Fruit fly (Drosophila melanogaster) S2 (cell line): Measurements from ENCODE around the gene CG1233.

Source experiments
- CG8478 ChIP-seq: fragments of >200 bp; optimal IDR thresholded peaks from 2 replicates; lab custom pipeline; 2018
- CTCF ChIP-seq, 2 experiments: fragments of >200 bp; optimal IDR thresholded peaks; 2 replicates each; lab custom pipeline; 2018

Gene CG1233

dm6 chr3L:361201-361600, at the start of gene CG1233, which contains the start of gene Cdc5:
Gene CG1233 (plus strand): TSS chr3L:361472.
Gene Cdc5 (minus strand): TSS chr3L:361383.
- no peak for TF ChIP-seq CTCF (optimal IDR thresholded peaks at IDR 0.05; lab: Kevin White, UChicago)
- no peak for TF ChIP-seq CG8478

- no peak for TF ChIP-seq CTCF (optimal IDR thresholded peaks at IDR 0.05; lab: Kevin White, UChicago)
- TF ChIP-seq CG8478: no peak
Measured at dm6 chr3L:311607-312006, 49.7 kb upstream of the CG1233 start.

DNA sequence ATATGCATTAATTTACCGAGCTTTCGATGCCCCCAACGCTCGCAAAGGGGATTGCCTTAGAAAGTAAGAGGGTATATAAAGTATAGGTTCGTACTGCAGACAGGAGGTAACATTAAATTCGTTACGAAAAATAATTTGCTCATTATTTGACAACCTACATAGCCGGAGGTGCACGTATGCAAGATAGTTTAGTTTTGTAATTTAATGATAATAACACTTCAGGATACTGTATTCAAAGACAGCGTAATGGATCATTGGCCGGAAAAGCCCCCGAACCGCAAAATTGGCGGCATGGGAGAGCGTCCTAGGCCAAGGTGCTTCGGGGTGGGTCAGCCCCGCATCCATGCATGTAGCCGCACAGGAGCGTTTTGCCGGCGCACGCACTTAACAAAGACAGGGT, 48.9 kb upstream of the CG1233 start:
- TF ChIP-seq CTCF (optimal IDR thresholded peaks at IDR 0.05; lab: Kevin White, UChicago): no peak
- no peak for TF ChIP-seq CG8478

DNA sequence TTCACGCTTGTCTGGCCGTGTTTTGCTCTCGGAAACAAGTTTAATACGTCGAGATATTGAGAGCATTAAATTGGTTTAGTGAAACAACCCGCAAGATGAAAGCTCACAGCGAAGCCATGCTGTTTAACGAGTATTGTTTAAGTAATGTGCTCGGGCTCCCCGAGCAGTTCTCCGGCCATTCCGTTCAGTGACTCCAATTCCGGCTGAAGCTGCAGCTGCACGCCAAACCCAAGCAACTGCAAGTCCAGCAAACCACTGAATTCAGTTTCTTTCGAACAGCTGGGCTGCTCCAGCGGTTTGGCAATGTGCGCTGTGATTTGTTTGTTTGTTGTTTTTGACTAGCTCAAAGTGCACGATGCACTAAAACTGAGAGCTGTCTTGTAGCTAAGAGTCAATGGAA, 46.1 kb upstream of the CG1233 start:
- no peak for TF ChIP-seq CG8478
- TF ChIP-seq CTCF (optimal IDR thresholded peaks at IDR 0.05; lab: Kevin White, UChicago): no peak

dm6 chr3L:316784-317183, 44.5 kb upstream of the CG1233 start, which contains the start of gene ddbt:
Gene ddbt (plus strand): TSS chr3L:317084.
- TF ChIP-seq CTCF (optimal IDR thresholded peaks at IDR 0.05; lab: Kevin White, UChicago) (no peak), CG8478 (no peak)

DNA sequence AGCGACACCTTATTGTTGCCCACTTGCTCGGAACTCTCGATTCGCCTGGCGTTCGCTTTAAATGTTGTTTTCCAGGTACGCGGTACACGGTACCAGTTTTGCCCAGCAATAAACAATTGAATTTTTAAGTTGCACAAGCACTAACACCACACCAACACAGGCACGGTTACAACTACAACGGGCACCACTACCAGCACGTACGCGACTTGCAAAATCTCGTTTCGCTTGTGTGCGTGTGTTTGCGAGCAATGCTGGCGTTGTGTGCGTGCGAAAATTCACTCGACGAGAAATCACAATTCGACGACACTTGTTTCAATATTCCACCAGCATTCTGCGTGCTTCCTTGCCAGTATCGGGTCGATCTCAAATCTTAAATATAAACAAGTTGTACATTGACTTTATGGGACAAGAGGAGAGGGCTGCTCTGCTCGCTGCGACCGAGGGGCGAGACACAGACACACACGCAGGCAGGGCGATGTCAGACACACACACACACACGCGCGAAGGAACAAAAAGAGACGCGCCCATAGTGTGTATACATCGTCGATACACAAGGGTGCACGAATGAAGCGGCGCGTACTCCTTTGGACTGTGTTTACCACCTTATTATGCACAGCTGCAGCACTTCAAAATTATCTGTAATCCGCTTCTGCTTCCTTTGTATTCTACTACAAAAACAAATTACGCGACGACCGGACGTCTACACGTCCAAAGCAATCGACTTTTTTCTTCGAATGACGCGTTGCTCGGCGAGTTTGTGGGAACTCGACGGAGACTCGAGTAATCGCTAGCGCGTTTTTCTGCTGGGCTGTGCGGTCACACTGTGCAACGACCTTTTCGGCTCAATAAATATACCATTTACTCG, 41.9 kb upstream of the CG1233 start, which contains the start of gene fwd:
Gene fwd, minus strand, starts transcription at position 740 of the 865 bp plus-strand sequence.
- TF ChIP-seq CTCF (optimal IDR thresholded peaks at IDR 0.05; lab: Kevin White, UChicago): peak; percentile 19 to 41
- TF ChIP-seq CG8478: peak; percentile 10

DNA sequence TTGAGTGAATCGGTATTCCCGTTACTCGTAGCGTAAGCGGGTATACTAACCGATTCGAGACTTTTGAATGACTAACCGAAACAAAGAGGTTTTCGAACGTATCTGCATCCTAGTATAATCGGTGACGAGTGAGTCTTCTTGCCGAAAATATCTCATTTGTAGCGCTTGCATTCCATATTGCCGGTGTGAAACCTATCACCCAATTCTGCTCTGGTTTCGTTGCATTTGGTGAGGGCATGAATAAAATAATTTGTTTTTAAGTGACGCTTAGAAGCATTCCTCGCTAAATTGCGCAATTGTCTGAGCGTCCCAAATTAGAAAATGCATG, 41.3 kb upstream of the CG1233 start:
- TF ChIP-seq CTCF (optimal IDR thresholded peaks at IDR 0.05; lab: Kevin White, UChicago) (no peak), CG8478 (no peak)

DNA sequence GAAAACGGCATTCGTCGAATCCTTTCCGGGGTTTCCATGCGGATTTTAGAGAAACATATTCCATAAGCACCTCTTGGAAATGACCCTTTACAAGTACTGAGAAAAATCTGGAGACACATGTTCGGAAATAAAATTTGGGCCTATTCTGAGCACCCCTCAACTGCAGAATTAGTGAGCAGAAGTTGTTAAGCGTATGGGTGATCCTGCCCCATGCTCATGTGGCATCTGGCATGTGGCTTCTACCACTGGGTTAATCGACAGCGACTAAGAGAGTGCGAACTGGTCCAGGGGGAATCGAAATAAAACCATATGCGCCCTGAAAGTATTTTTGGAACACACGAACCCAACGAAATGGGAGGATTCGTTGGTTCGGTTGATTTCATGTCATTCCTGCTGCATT, 40.5 kb upstream of the CG1233 start:
- TF ChIP-seq CTCF (optimal IDR thresholded peaks at IDR 0.05; lab: Kevin White, UChicago): no peak
- no peak for TF ChIP-seq CG8478

DNA sequence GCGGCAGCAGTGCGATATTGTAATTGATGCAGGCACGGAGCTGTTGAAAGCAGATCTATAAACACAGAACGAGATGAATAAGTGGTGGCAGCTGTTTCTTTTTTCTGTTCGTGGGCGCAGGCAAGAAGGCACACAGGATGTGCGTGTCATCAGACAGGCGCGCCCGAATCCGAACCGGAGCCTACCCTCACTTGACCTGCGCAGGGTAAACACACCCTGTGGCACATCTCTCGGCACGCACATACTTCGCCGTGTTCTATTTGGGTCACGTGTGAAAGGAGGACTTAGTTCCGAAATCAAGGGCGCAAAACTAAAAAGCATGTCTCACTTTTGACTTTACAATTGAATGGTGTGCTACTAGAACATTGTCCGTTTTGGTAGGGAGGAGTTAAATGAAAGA, 39.8 kb upstream of the CG1233 start:
- TF ChIP-seq CG8478: no peak
- no peak for TF ChIP-seq CTCF (optimal IDR thresholded peaks at IDR 0.05; lab: Kevin White, UChicago)

dm6 chr3L:324486-324885, 36.8 kb upstream of the CG1233 start, which contains the start of gene CG32344:
Gene CG32344 (minus strand): TSS chr3L:324720.
- TF ChIP-seq CTCF (optimal IDR thresholded peaks at IDR 0.05; lab: Kevin White, UChicago) (no peak), CG8478 (no peak)

dm6 chr3L:327833-328232, 33.4 kb upstream of the CG1233 start, which contains the start of the genes Atac3 and Ptpmeg:
Gene Atac3 (minus strand): TSS chr3L:327992.
Gene Ptpmeg (plus strand): TSS chr3L:328097.
- no peak for TF ChIP-seq CTCF (optimal IDR thresholded peaks at IDR 0.05; lab: Kevin White, UChicago)
- TF ChIP-seq CG8478: no peak

- TF ChIP-seq CTCF (optimal IDR thresholded peaks at IDR 0.05; lab: Kevin White, UChicago): no peak
- no peak for TF ChIP-seq CG8478
Measured at dm6 chr3L:329153-329698, 32.0 kb upstream of the CG1233 start.

- TF ChIP-seq CG8478 (no peak), CTCF (optimal IDR thresholded peaks at IDR 0.05; lab: Kevin White, UChicago) (peak in 1 of 2 experiments; percentile 50)
Measured at dm6 chr3L:331842-332802, 29.1 kb upstream of the CG1233 start, which contains the start of gene mthl9. Gene mthl9 (minus strand): TSS chr3L:332309.

- no peak for TF ChIP-seq CTCF (optimal IDR thresholded peaks at IDR 0.05; lab: Kevin White, UChicago)
- TF ChIP-seq CG8478: no peak
Measured at dm6 chr3L:337148-337547, 24.1 kb upstream of the CG1233 start.

DNA sequence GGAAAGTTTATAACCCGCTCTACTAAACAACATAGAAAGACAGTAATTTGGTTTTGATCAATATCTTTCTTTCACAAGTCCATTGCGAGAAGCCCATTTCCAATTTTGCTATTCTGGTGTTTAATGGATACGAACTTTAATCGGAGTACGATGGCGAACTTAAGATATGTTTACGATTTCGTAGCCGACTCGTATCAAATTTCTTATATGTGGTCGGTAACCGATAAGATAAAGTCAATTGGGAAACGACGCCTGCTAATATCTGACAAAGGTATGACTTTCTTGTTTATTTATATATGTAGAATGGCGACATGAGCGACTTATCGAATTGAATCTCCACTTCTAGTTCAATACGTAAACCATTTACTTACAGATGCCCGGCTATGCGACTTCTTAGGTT, 23.2 kb upstream of the CG1233 start:
- TF ChIP-seq CTCF (optimal IDR thresholded peaks at IDR 0.05; lab: Kevin White, UChicago) (no peak), CG8478 (no peak)
